Fruit fly (Drosophila melanogaster): ENCODE measurements around the gene PolQ.

The PolQ gene

DNA sequence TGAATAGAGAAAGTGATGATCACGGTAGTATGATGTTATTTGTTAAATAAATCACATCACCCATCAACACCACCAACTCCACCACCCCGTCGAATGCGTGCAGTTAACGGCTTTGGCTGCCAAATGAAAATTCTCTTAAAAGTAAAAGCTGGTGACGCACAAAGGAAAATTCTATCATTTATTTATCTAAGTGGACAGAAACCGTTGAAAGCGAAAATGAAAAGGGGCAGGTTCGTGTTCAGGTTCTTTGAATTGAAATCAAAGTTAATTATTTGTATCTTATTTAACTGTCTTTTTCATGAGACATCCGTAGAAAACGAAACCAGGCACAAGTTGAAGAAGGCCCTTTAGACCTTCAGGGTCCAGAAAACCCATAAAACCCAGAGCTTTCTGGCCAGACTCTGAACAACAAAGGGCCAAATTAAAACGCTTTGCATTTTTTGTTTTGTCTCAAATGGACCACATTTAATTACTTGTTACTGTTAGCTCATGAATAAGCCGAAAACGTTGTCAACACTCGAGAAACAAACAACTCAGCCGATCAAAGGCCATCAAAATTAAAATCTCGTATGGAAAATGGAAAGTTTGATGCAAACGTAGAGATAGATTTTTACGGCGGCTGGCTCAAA is 45.8 kb downstream of the PolQ start:
- no peak for TF ChIP-seq pad (GFP tag; optimal IDR thresholded peaks at IDR 0.05)
- TF ChIP-seq CG11617 (GFP tag; optimal IDR thresholded peaks at IDR 0.05): no peak
- TF ChIP-seq CG7101 (tag; optimal IDR thresholded peaks at IDR 0.05): no peak
- no peak for TF ChIP-seq bab1 (GFP tag; optimal IDR thresholded peaks at IDR 0.05)
- no peak for TF ChIP-seq CG1620 (GFP tag; optimal IDR thresholded peaks at IDR 0.05)
- TF ChIP-seq Hr96 (GFP tag; optimal IDR thresholded peaks at IDR 0.05): no peak
- TF ChIP-seq tj (GFP tag; optimal IDR thresholded peaks at IDR 0.05): no peak
- TF ChIP-seq CG12768 (GFP tag; optimal IDR thresholded peaks at IDR 0.05): no peak
- TF ChIP-seq Clk (GFP tag; optimal IDR thresholded peaks at IDR 0.05): no peak
- TF ChIP-seq cic (GFP tag; optimal IDR thresholded peaks at IDR 0.05): no peak
- no peak for TF ChIP-seq CG14711 (tag; optimal IDR thresholded peaks at IDR 0.05)
- no peak for TF ChIP-seq CG5204 (GFP tag; optimal IDR thresholded peaks at IDR 0.05)
- no peak for TF ChIP-seq Crg-1 (GFP tag; optimal IDR thresholded peaks at IDR 0.05)
- no peak for TF ChIP-seq Mnt (GFP tag; optimal IDR thresholded peaks at IDR 0.05)
- no peak for TF ChIP-seq toe (GFP tag; optimal IDR thresholded peaks at IDR 0.05)
- no peak for TF ChIP-seq kay (GFP tag; ENCODE audit: borderline replicate concordance)
- no peak for TF ChIP-seq CG7045 (GFP tag; optimal IDR thresholded peaks at IDR 0.05)
- no peak for TF ChIP-seq ovo (GFP tag; optimal IDR thresholded peaks at IDR 0.05)
- no peak for TF ChIP-seq cnc (optimal IDR thresholded peaks at IDR 0.05)

DNA sequence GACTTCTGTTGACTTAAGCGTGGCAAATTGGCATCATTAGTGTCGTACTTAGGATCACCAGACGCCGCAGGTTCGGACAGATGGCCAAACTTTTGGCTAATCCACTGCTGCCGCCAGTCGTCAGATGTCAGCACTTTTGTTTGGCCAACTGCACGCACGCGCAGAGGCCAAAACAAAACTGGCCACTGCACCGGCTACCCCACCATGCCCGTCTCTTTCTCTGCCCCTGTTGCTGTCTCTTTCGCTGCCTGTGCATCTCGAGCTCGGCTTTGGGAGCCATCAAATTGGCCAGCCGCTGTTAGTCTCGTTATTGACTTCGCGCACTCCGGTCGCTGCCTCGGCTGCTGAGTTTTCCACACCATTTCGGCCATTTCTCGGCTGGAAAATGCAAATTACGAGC is 49.6 kb downstream of the PolQ start, which contains the start of gene CG14395:
CG14395 (plus strand) TSS at position 301 of the 400 bp plus-strand sequence.
- TF ChIP-seq Crg-1 (GFP tag; optimal IDR thresholded peaks at IDR 0.05) (no peak), ovo (GFP tag; optimal IDR thresholded peaks at IDR 0.05) (no peak), CG33017 (tag; optimal IDR thresholded peaks at IDR 0.05) (no peak), CG7045 (GFP tag; optimal IDR thresholded peaks at IDR 0.05) (no peak), Hr96 (GFP tag; optimal IDR thresholded peaks at IDR 0.05) (no peak)

DNA sequence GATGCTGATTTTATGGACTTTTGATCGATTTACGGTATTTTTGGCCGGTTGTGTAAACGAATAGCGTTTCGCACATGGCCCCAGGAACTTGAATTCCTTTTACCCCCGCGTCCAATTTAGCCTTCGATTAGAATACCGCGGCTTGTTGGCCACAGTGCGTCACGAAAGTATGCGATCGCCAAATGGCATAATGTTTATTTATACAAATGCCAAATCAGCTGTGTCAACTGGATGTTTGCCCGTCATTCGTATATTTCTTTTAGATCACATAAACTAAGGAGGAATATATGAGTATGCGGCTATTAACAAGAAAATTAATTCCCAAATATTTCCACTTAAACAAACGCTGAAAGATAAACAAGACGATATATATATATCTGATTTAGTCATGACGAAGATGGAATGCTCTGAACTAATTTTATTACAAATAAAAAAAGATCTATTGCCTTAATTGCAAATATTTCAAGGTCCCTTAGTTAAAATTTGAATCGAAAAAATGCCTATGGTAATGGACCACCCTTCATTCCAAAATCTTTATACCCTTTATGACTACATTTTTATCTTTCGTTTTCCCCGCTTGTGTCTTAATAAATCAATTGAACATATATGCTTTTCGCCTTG is 55.0 kb downstream of the PolQ start:
- TF ChIP-seq CG7101 (tag; optimal IDR thresholded peaks at IDR 0.05) (no peak), CG7045 (GFP tag; optimal IDR thresholded peaks at IDR 0.05) (no peak), CG12768 (GFP tag; optimal IDR thresholded peaks at IDR 0.05) (no peak), toe (GFP tag; optimal IDR thresholded peaks at IDR 0.05) (no peak), bab1 (GFP tag; optimal IDR thresholded peaks at IDR 0.05) (no peak), tj (GFP tag; optimal IDR thresholded peaks at IDR 0.05) (no peak), pad (GFP tag; optimal IDR thresholded peaks at IDR 0.05) (no peak), cnc (optimal IDR thresholded peaks at IDR 0.05) (no peak), ovo (GFP tag; optimal IDR thresholded peaks at IDR 0.05) (no peak), kay (GFP tag; ENCODE audit: borderline replicate concordance) (no peak), Clk (GFP tag; optimal IDR thresholded peaks at IDR 0.05) (no peak), Hr96 (GFP tag; optimal IDR thresholded peaks at IDR 0.05) (no peak), Crg-1 (GFP tag; optimal IDR thresholded peaks at IDR 0.05) (no peak), CG33017 (tag; optimal IDR thresholded peaks at IDR 0.05) (no peak), CG5204 (GFP tag; optimal IDR thresholded peaks at IDR 0.05) (no peak), CG11617 (GFP tag; optimal IDR thresholded peaks at IDR 0.05) (no peak), cic (GFP tag; optimal IDR thresholded peaks at IDR 0.05) (no peak)
